Worm (Caenorhabditis elegans) whole organism, L4 larva: ENCODE results near the gene EEED8.12.

Experiments
- F26F4.8 ChIP-seq: fragments of 200-800 bp; sonication (Bioruptor generic); conservative IDR thresholded peaks from 2 replicates; pipeline ENCODE4 v1.3.6; 2022; ENCODE audit warnings: missing genetic modification characterization, missing compliant biosample characterization
- F44E2.7 ChIP-seq: fragments of 200-800 bp; sonication (Bioruptor generic); IDR thresholded peaks from 2 replicates; pipeline ENCODE4 v2.1.2; 2022; ENCODE audit warnings: missing genetic modification characterization, missing compliant biosample characterization
- F49E8.2 ChIP-seq: sonication (generic microtip); optimal IDR thresholded peaks from 2 replicates; lab custom pipeline; 2016; ENCODE audit warnings: missing compliant biosample characterization, mild to moderate bottlenecking, missing genetic modification characterization, borderline replicate concordance
- T20F7.1 ChIP-seq: fragments of 200-800 bp; sonication (Bioruptor generic); optimal IDR thresholded peaks from 2 replicates; lab custom pipeline; 2018; ENCODE audit warnings: mild to moderate bottlenecking, missing genetic modification characterization, missing compliant biosample characterization
- ZK546.5 ChIP-seq, 2 experiments: sonication (generic microtip); optimal IDR thresholded peaks; 2 replicates each; lab custom pipeline; 2017; ENCODE audit warnings: missing biosample characterization in 2 of 2, missing genetic modification characterization in 2 of 2
- aha-1 ChIP-seq: fragments of 150-350 bp; peaks from one replicate; lab custom pipeline; 2014; ENCODE audit warnings: missing biosample characterization, missing genetic modification characterization
- ama-1 ChIP-seq: fragments of 150-350 bp; optimal IDR thresholded peaks from 2 replicates; lab custom pipeline; 2014; ENCODE audit warnings: inconsistent platforms, mixed read lengths
- ceh-32 ChIP-seq: sonication (generic microtip); optimal IDR thresholded peaks from 2 replicates; lab custom pipeline; 2016; ENCODE audit warnings: mild to moderate bottlenecking, missing genetic modification characterization, missing compliant biosample characterization; ENCODE audit not compliant: poor library complexity
- ceh-44 ChIP-seq: fragments of 200-800 bp; sonication (Bioruptor generic); IDR thresholded peaks from 2 replicates; pipeline ENCODE4 v1.3.6; 2022; ENCODE audit warnings: missing genetic modification reagents, missing genetic modification characterization, missing compliant biosample characterization
- ces-1 ChIP-seq: fragments of 150-350 bp; sonication (generic microtip); optimal IDR thresholded peaks from 4 replicates; lab custom pipeline; 2014; ENCODE audit warnings: missing biosample characterization, missing genetic modification reagents, missing genetic modification characterization
- cey-2 ChIP-seq: sonication (generic microtip); optimal IDR thresholded peaks from 3 replicates; lab custom pipeline; 2017; ENCODE audit warnings: missing genetic modification characterization, mild to moderate bottlenecking, missing compliant biosample characterization, antibody characterized with exemption, borderline replicate concordance; ENCODE audit not compliant: insufficient read depth
- ctbp-1 ChIP-seq: fragments of 200-800 bp; sonication (Bioruptor generic); IDR thresholded peaks from 2 replicates; pipeline ENCODE4 v1.3.6; 2022; ENCODE audit warnings: missing genetic modification reagents, missing genetic modification characterization, missing compliant biosample characterization
- daf-12 ChIP-seq: fragments of 150-350 bp; optimal IDR thresholded peaks from 2 replicates; lab custom pipeline; 2014; ENCODE audit warnings: missing biosample characterization, missing genetic modification reagents, missing genetic modification characterization
- daf-16 ChIP-seq, 3 experiments: sonication (generic microtip); optimal IDR thresholded peaks; 2 replicates each; lab custom pipeline; 2016 to 2017; ENCODE audit warnings: missing genetic modification characterization in 3 of 3, missing genetic modification reagents in 3 of 3, mild to moderate bottlenecking in 2 of 3, missing compliant biosample characterization in 2 of 3, missing biosample characterization in 1 of 3, moderate library complexity in 1 of 3
- dmd-9 ChIP-seq: fragments of 200-800 bp; sonication (Bioruptor generic); IDR thresholded peaks from 2 replicates; pipeline ENCODE4 v1.3.6; 2022; ENCODE audit warnings: missing genetic modification reagents, missing genetic modification characterization, missing compliant biosample characterization
- dve-1 ChIP-seq: sonication (generic microtip); optimal IDR thresholded peaks from 2 replicates; lab custom pipeline; 2017; ENCODE audit warnings: antibody characterized with exemption, mild to moderate bottlenecking, missing genetic modification characterization, missing compliant biosample characterization; ENCODE audit not compliant: insufficient read depth
- hlh-11 ChIP-seq: fragments of 200-800 bp; sonication (Bioruptor generic); optimal IDR thresholded peaks from 2 replicates; lab custom pipeline; 2018; ENCODE audit warnings: mild to moderate bottlenecking, missing genetic modification characterization, missing compliant biosample characterization
- hmg-1.1 ChIP-seq: fragments of 200-800 bp; sonication (Bioruptor generic); IDR thresholded peaks from 2 replicates; pipeline ENCODE4 v1.3.6; 2022; ENCODE audit warnings: missing genetic modification reagents, missing genetic modification characterization, missing compliant biosample characterization
- jun-1 ChIP-seq: fragments of 150-350 bp; optimal IDR thresholded peaks from 2 replicates; lab custom pipeline; 2014; ENCODE audit warnings: missing biosample characterization, missing genetic modification reagents, missing genetic modification characterization
- lim-7 ChIP-seq: fragments of 200-800 bp; sonication (Bioruptor generic); IDR thresholded peaks from 2 replicates; pipeline ENCODE4 v1.3.6; 2022; ENCODE audit warnings: missing genetic modification characterization, missing compliant biosample characterization
- lin-1 ChIP-seq: fragments of 200-800 bp; sonication (Bioruptor generic); IDR thresholded peaks from 2 replicates; pipeline ENCODE4 v1.3.6; 2022; ENCODE audit warnings: missing genetic modification reagents, missing genetic modification characterization, missing compliant biosample characterization
- lin-15B ChIP-seq: fragments of 150-350 bp; sonication (generic microtip); optimal IDR thresholded peaks from 3 replicates; lab custom pipeline; 2014; ENCODE audit warnings: missing biosample characterization, missing genetic modification characterization
- lin-38 ChIP-seq: fragments of 200-800 bp; sonication (Bioruptor generic); IDR thresholded peaks from 2 replicates; pipeline ENCODE4 v1.3.6; 2022; ENCODE audit warnings: missing genetic modification reagents, missing genetic modification characterization, missing compliant biosample characterization
- lin-39 ChIP-seq: fragments of 150-350 bp; optimal IDR thresholded peaks from 2 replicates; lab custom pipeline; 2014; ENCODE audit warnings: missing biosample characterization, missing genetic modification reagents, missing genetic modification characterization
- lir-3 ChIP-seq: sonication (generic microtip); optimal IDR thresholded peaks from 2 replicates; lab custom pipeline; 2016; ENCODE audit warnings: mild to moderate bottlenecking, missing genetic modification characterization, missing compliant biosample characterization
- madf-5 ChIP-seq, 2 experiments: fragments of 200-800 bp; sonication (Bioruptor generic); IDR thresholded peaks; 2 replicates each; pipeline ENCODE4 v1.3.6; 2022; ENCODE audit warnings: missing compliant biosample characterization in 2 of 2, missing genetic modification characterization in 2 of 2
- mdl-1 ChIP-seq, 2 experiments: fragments of 150-350 bp in 1 of 2; sonication (generic microtip) in 1 of 2; optimal IDR thresholded peaks; 2 replicates each; lab custom pipeline; 2014 to 2017; ENCODE audit warnings: missing biosample characterization in 2 of 2, missing genetic modification characterization in 2 of 2
- mep-1 ChIP-seq: fragments of 150-350 bp; sonication (generic microtip); optimal IDR thresholded peaks from 3 replicates; lab custom pipeline; 2014; ENCODE audit warnings: missing biosample characterization, missing genetic modification characterization
- mes-2 ChIP-seq: sonication (generic microtip); optimal IDR thresholded peaks from 2 replicates; lab custom pipeline; 2016; ENCODE audit warnings: missing genotype, mild to moderate bottlenecking, missing genetic modification characterization, missing compliant biosample characterization; ENCODE audit not compliant: poor library complexity, severe bottlenecking
- nhr-10 ChIP-seq: fragments of 150-350 bp; optimal IDR thresholded peaks from 2 replicates; lab custom pipeline; 2014; ENCODE audit warnings: missing biosample characterization, missing genetic modification characterization
- nhr-11 ChIP-seq: fragments of 150-350 bp; optimal IDR thresholded peaks from 2 replicates; lab custom pipeline; 2014; ENCODE audit warnings: missing biosample characterization, missing genetic modification characterization
- nhr-111 ChIP-seq: fragments of 200-800 bp; sonication (Bioruptor generic); optimal IDR thresholded peaks from 2 replicates; lab custom pipeline; 2018; ENCODE audit warnings: mild to moderate bottlenecking, missing genetic modification characterization, missing compliant biosample characterization
- nhr-25 ChIP-seq: sonication (generic microtip); optimal IDR thresholded peaks from 2 replicates; lab custom pipeline; 2017; ENCODE audit warnings: missing genetic modification characterization, mild to moderate bottlenecking, missing compliant biosample characterization, antibody characterized with exemption, moderate library complexity, borderline replicate concordance; ENCODE audit not compliant: insufficient read depth
- nhr-28 ChIP-seq: fragments of 150-350 bp; optimal IDR thresholded peaks from 2 replicates; lab custom pipeline; 2014; ENCODE audit warnings: missing biosample characterization, missing genetic modification characterization
- nhr-42 ChIP-seq: fragments of 200-800 bp; sonication (Bioruptor generic); IDR thresholded peaks from 2 replicates; pipeline ENCODE4 v1.3.6; 2022; ENCODE audit warnings: missing genetic modification characterization, missing compliant biosample characterization
- nhr-76 ChIP-seq: fragments of 150-350 bp; optimal IDR thresholded peaks from 2 replicates; lab custom pipeline; 2014; ENCODE audit warnings: missing biosample characterization, missing genetic modification characterization
- php-3 ChIP-seq: fragments of 200-800 bp; sonication (Bioruptor generic); IDR thresholded peaks from 2 replicates; pipeline ENCODE4 v1.3.6; 2022; ENCODE audit warnings: missing genetic modification reagents, missing genetic modification characterization, missing compliant biosample characterization
- sdz-12 ChIP-seq: fragments of 200-800 bp; sonication (Bioruptor generic); optimal IDR thresholded peaks from 2 replicates; lab custom pipeline; 2018; ENCODE audit warnings: mild to moderate bottlenecking, missing genetic modification characterization, missing compliant biosample characterization
- snpc-4 ChIP-seq: fragments of 150-350 bp; optimal IDR thresholded peaks from 2 replicates; lab custom pipeline; 2014; ENCODE audit warnings: missing biosample characterization, missing genetic modification characterization
- spr-1 ChIP-seq: sonication (generic microtip); optimal IDR thresholded peaks from 2 replicates; lab custom pipeline; 2016; ENCODE audit warnings: mild to moderate bottlenecking, missing genetic modification characterization, missing compliant biosample characterization
- tag-97 ChIP-seq: fragments of 200-800 bp; sonication (Bioruptor generic); IDR thresholded peaks from 2 replicates; pipeline ENCODE4 v1.3.6; 2022; ENCODE audit warnings: missing genetic modification characterization, missing compliant biosample characterization
- unc-39 ChIP-seq: sonication (generic microtip); optimal IDR thresholded peaks from 2 replicates; lab custom pipeline; 2017; ENCODE audit warnings: missing biosample characterization, missing genetic modification characterization
- vab-7 ChIP-seq: fragments of 200-800 bp; sonication (Bioruptor generic); IDR thresholded peaks from 2 replicates; pipeline ENCODE4 v1.3.6; 2022; ENCODE audit warnings: missing genetic modification reagents, missing genetic modification characterization, missing compliant biosample characterization
- zfp-3 ChIP-seq: fragments of 200-800 bp; sonication (Bioruptor generic); conservative IDR thresholded peaks from 2 replicates; pipeline ENCODE4 v1.3.6; 2022; ENCODE audit warnings: missing genetic modification reagents, missing genetic modification characterization, missing compliant biosample characterization
- zip-11 ChIP-seq: fragments of 200-800 bp; sonication (Bioruptor generic); IDR thresholded peaks from 2 replicates; pipeline ENCODE4 v1.3.6; 2022; ENCODE audit warnings: missing genetic modification characterization, missing compliant biosample characterization
- zip-2 ChIP-seq: fragments of 150-350 bp; optimal IDR thresholded peaks from 2 replicates; lab custom pipeline; 2014; ENCODE audit warnings: missing biosample characterization, missing genetic modification characterization
- ztf-7 ChIP-seq: fragments of 150-350 bp; optimal IDR thresholded peaks from 2 replicates; lab custom pipeline; 2014; ENCODE audit warnings: missing biosample characterization, missing genetic modification characterization

EEED8.12 gene

ce11 chrII:5387217-5387616 is 21.6 kb downstream of the EEED8.12 start, which contains the start of gene ccpp-6:
Gene ccpp-6 (minus strand): TSS chrII:5387317.
- TF ChIP-seq ama-1 = peak; percentile 0
- peak; percentile 25 for TF ChIP-seq mep-1
- peak; percentile 11 for TF ChIP-seq aha-1
- TF ChIP-seq T20F7.1 (GFP tag; lab: Kevin White, UChicago) = no peak
- TF ChIP-seq lin-38 = 0 out of 2 replicates have a peak, but pooled peaks have one; percentile 16
- TF ChIP-seq sdz-12 = no peak

- TF ChIP-seq daf-16 (GFP tag; optimal IDR thresholded peaks at IDR 0.05; lab: Kevin White, UChicago) (no peak), daf-16 (tag; optimal IDR thresholded peaks at IDR 0.05; lab: Kevin White, UChicago) (peak; percentile 22), ctbp-1 (GFP tag; lab: Robert Waterston, UW) (no peak), hlh-11 (tag; lab: Kevin White, UChicago) (no peak)
Observed at ce11 chrII:5384282-5384681, 24.5 kb downstream of the EEED8.12 start.

ce11 chrII:5379614-5380077 is 29.2 kb downstream of the EEED8.12 start, which contains the start of gene pkc-3:
Gene pkc-3 (plus strand): TSS chrII:5380027.
- TF ChIP-seq madf-5 (GFP tag; IDR thresholded peaks at IDR 0.05; lab: Robert Waterston, UW) = no peak
- peak; percentile 93 for TF ChIP-seq nhr-28
- no peak for TF ChIP-seq tag-97 (GFP tag; lab: Robert Waterston, UW)
- TF ChIP-seq unc-39 (tag; lab: Kevin White, UChicago) = no peak
- no peak for TF ChIP-seq F26F4.8
- no peak for TF ChIP-seq zip-2
- TF ChIP-seq dmd-9 = no peak
- TF ChIP-seq zip-11 (GFP tag; lab: Robert Waterston, UW) = no peak
- no peak for TF ChIP-seq nhr-76 (tag; lab: Kevin White, UChicago)
- TF ChIP-seq lim-7 (GFP tag; lab: Robert Waterston, UW) = no peak
- no peak for TF ChIP-seq daf-12 (tag; lab: Kevin White, UChicago)
- TF ChIP-seq F49E8.2 = no peak
- TF ChIP-seq mdl-1 (tag; optimal IDR thresholded peaks at IDR 0.05; lab: Kevin White, UChicago) = peak; percentile 7 to 47
- no peak for TF ChIP-seq ceh-44 (GFP tag; lab: Robert Waterston, UW)
- no peak for TF ChIP-seq cey-2
- TF ChIP-seq zfp-3 (GFP tag; lab: Robert Waterston, UW) = peak; percentile 61; the same call in 1 of the 2 replicates
- no peak for TF ChIP-seq lin-39 (tag; lab: Kevin White, UChicago)
- peak; percentile 36; the same call in 1 of the 2 replicates for TF ChIP-seq nhr-42 (GFP tag; lab: Robert Waterston, UW)
- peak; percentile 85 for TF ChIP-seq dve-1 (tag; lab: Kevin White, UChicago)
- no peak for TF ChIP-seq lir-3 (tag; lab: Kevin White, UChicago)
- 0 out of 2 replicates have a peak, but pooled peaks have one; percentile 53 for TF ChIP-seq lin-1
- TF ChIP-seq ama-1 = peak; percentile 70
- peak; percentile 11 for TF ChIP-seq nhr-10 (tag; lab: Kevin White, UChicago)
- TF ChIP-seq ztf-7 (tag; lab: Kevin White, UChicago) = no peak
- no peak for TF ChIP-seq ZK546.5 (tag; optimal IDR thresholded peaks at IDR 0.05; lab: Kevin White, UChicago)
- TF ChIP-seq vab-7 = no peak
- TF ChIP-seq ctbp-1 (GFP tag; lab: Robert Waterston, UW) = no peak
- no peak for TF ChIP-seq ceh-32 (tag; lab: Kevin White, UChicago)
- no peak for TF ChIP-seq nhr-111 (GFP tag; lab: Kevin White, UChicago)
- TF ChIP-seq php-3 (GFP tag; lab: Robert Waterston, UW) = 0 out of 2 replicates have a peak, but pooled peaks have one; percentile 14
- TF ChIP-seq F44E2.7 (GFP tag; lab: Robert Waterston, UW) = no peak
- TF ChIP-seq spr-1 (tag; lab: Kevin White, UChicago) = peak; percentile 51
- TF ChIP-seq ces-1 (GFP tag; lab: Kevin White, UChicago) = no peak
- TF ChIP-seq snpc-4 (tag; lab: Kevin White, UChicago) = no peak
- peak; percentile 47 for TF ChIP-seq nhr-11 (tag; lab: Kevin White, UChicago)
- TF ChIP-seq hmg-1.1 (GFP tag; lab: Robert Waterston, UW) = peak; percentile 52; the same call in 1 of the 2 replicates
- peak; percentile 40 for TF ChIP-seq jun-1 (tag; lab: Kevin White, UChicago)
- peak; percentile 67 for TF ChIP-seq mes-2
- no peak for TF ChIP-seq lin-15B (tag; lab: Kevin White, UChicago)
- TF ChIP-seq nhr-25 (tag; lab: Kevin White, UChicago) = peak; percentile 95
